Fruit fly (Drosophila melanogaster) S2 (cell line): ENCODE results near the gene CG3739.

Experiments used
- CG8478 ChIP-seq: fragments of >200 bp; optimal IDR thresholded peaks from 2 replicates; lab custom pipeline; 2018
- CTCF ChIP-seq, 2 experiments: fragments of >200 bp; optimal IDR thresholded peaks; 2 replicates each; lab custom pipeline; 2018

CG3739 gene

DNA sequence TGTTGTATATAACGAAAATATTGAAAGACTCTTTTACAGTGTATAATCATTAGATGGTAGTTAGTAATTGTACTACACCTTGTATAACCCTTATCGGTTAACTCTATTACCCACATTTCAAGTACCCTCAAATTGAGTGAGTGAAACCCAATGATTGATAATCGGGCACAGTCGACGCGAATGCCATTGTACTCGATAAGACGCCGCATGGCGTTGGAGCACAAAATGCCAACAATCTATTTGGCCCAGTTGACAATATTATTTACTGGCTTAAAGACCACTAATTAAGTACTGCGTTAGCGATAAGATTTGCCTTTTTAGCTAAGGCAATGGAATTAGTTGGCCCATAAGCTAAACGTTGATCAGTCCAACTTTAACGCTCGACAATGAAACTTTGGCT lies 5.6 kb upstream of the CG3739 start, which contains the start of gene CG3734:
CG3734 (plus strand) TSS at position 254 of the 400 bp plus-strand sequence.
- TF ChIP-seq CTCF (optimal IDR thresholded peaks at IDR 0.05; lab: Kevin White, UChicago), result no peak
- TF ChIP-seq CG8478 (lab: Kevin White, UChicago), result no peak

DNA sequence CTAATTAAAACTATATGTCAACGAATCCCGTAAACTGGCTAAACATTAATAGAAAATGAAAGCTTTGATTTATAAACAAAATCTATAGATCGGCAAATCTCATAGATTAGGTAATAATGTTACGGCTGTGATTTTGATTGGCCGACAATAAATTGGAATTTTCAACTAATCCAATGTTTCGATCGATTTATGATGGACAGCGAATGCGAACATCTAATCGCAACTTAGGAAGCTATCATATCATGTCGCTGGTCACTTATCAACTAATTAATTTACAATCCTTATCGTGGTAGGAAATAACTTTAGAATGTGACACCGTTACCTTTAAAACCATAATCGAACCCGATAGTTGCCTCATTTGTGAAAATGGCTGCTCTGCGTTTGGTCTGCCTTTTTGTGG lies 3.2 kb upstream of the CG3739 start, which contains the start of gene CG18493:
CG18493 (plus strand) TSS at position 352 of the 400 bp plus-strand sequence.
- TF ChIP-seq CTCF (optimal IDR thresholded peaks at IDR 0.05; lab: Kevin White, UChicago) (no peak), CG8478 (lab: Kevin White, UChicago) (no peak)

DNA sequence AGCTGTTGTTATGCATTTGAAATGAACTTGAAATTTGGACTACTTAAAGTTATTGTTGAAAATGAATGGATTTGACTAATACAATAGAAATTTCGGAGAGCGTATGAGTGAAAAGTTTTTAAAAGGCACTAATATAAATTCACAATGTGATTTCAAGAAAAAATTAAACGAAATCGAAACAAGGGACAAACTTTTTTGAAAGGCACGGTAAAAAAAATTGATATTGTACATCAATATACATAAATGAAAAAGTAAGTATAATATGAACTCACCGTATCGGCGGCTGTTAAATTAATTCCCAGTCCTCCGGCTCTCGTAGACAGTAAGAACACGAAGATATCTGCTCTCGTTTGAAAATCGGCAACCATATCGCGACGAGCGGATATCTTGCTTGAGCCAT lies 5.3 kb downstream of the CG3739 start, which contains the start of gene CG31244:
CG31244 (minus strand) TSS at position 101 of the 400 bp plus-strand sequence.
- TF ChIP-seq CTCF (optimal IDR thresholded peaks at IDR 0.05; lab: Kevin White, UChicago) (no peak), CG8478 (lab: Kevin White, UChicago) (no peak)

DNA sequence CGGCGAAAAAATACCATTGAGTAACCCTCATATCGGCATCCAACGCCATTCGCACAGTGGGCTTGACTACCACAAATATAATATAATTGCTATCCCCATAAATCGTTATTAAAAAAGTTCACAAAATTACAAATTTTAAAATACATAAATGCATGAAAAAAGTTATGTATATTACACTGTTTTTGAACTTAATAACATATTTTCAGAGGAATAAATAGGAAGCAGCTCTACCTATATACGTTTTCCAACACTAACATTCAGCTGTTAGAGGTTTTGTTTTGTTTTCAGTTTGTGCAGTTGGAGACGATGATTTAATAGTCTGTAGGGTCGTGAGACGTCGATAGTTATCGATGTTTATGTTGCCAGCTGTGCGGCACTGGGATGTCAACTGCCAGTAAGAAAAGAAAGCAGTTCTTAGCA lies 9.9 kb downstream of the CG3739 start, which contains the start of the genes Ino80 and Aptx:
Ino80 (minus strand) TSS at position 58 of the 420 bp plus-strand sequence.
Aptx (plus strand) TSS at position 360 of the 420 bp plus-strand sequence.
- TF ChIP-seq CG8478 (lab: Kevin White, UChicago) (no peak), CTCF (optimal IDR thresholded peaks at IDR 0.05; lab: Kevin White, UChicago) (no peak)

DNA sequence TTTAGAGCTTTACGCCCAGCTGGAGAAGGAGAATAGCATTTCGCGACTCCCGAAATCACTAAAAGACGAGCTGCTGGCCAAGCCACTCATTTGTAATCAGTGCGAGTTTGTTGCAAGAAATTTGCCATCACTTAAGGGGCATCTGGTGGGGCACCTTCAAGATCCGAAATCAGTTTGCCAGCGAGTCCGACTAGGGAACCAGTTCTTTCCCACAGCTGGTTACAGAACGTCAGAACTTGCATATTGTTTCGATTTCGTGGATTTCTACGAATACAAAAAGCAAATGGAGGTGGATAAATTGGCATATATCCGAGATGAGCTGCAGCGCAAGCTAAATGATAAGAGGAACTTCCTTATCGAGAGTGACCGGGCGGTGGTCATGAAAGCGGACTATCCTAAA lies 11.1 kb downstream of the CG3739 start:
- TF ChIP-seq CG8478 (lab: Kevin White, UChicago) (no peak), CTCF (optimal IDR thresholded peaks at IDR 0.05; lab: Kevin White, UChicago) (no peak)

DNA sequence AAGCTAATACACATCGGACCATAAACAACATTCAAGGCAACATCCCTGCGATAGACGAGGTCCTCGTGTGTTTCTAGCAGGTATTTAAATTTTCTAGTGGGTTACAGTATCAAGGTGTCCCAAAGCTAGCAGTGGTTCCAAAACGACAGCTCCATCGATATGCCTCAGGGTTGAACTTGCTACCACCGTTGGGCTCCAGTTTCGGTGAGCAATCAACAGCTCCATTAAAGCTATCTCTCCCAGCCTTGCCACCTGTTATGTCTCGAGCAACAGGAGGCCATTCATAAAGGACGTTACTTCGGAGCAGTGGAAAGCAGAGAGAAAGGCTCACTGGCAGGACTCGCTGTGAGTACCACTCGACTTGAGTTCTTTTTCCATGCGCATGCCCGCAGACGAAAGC lies 13.7 kb downstream of the CG3739 start:
- TF ChIP-seq CG8478 (lab: Kevin White, UChicago) (no peak), CTCF (optimal IDR thresholded peaks at IDR 0.05; lab: Kevin White, UChicago) (no peak)

DNA sequence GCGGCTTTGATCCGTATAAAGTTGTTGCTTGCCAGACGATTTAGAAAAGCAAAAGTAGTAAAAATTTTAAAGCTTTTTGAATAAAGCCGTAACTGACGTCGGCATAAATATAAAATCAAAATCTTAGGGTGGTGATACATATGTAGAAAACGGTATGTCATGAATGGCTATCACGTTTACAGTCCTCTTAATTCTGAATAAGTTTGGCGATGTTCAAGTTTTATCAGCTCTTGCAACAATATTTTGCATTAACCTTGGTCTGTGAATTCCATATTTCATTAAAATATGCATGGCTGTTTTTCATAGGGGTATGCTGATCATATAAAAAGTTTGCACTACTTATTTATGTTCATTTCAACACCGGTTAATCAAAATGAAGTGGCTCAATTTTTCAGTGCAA lies 15.4 kb downstream of the CG3739 start, which contains the start of gene CG11626:
CG11626 (plus strand) TSS at position 301 of the 400 bp plus-strand sequence.
- TF ChIP-seq CTCF (optimal IDR thresholded peaks at IDR 0.05; lab: Kevin White, UChicago) (no peak), CG8478 (lab: Kevin White, UChicago) (no peak)

DNA sequence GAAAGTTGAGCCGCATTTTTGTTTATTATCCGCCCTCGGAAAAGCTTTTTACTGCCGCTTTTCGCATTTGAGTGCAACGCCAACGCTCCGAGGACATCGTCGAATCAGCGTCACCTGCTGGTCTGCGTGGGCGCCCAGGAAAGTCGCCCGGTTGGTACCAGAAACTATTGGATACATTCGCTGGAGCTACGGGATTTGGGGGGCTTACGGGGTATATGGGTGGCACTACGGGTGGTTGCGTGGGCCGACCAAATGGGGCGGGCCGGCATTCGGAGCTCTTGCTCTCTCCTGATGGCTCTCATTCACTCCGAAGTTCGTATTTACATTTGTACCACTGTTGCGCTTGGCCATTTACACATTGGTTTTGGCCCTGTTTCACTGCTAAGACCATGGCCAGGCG lies 18.2 kb downstream of the CG3739 start:
- TF ChIP-seq CTCF (optimal IDR thresholded peaks at IDR 0.05; lab: Kevin White, UChicago) (no peak), CG8478 (lab: Kevin White, UChicago) (no peak)

DNA sequence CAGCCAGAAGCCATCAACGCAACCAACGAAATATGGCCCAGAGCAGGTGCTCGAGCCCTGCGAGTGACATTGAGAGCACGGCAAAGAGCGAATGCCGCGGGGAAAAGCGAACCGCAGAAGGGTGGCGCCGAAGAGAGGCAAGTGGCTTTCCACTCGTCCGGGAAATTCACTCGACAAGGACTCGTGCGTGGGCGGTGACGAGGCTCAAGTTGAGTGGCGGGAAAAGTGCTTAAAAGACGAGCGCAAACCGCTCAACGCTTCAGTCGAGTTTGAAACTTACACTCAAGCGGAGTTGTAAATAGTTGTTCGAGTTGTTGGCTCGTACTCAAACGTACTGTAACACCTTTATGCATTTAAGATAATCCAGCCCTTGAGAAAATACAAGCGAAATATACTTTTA lies 19.3 kb downstream of the CG3739 start, which contains the start of gene CG31221:
CG31221 (plus strand) TSS at position 256 of the 400 bp plus-strand sequence.
- TF ChIP-seq CTCF (optimal IDR thresholded peaks at IDR 0.05; lab: Kevin White, UChicago), result no peak
- TF ChIP-seq CG8478 (lab: Kevin White, UChicago), result no peak

DNA sequence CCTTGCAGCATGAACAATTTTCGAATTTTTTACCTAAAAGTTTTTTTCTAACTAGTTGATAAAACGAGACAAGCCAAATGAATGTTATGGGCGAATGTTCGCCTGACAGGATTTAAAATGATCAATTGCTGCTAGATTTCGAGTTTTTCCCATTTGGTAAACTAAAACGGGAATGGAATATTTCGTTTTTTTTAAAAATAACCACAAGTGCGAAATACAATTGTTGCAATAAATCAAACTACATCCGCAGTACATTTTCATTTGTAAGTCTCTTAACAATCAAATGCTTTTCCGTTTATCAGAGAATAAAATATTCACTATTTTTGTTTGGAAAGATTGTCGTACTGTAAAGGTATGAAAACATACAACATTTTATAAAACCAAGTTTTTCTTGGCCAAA lies 31.9 kb downstream of the CG3739 start, which contains the start of gene CG3517:
CG3517 (minus strand) TSS at position 101 of the 400 bp plus-strand sequence.
- no peak for TF ChIP-seq CG8478 (lab: Kevin White, UChicago)
- TF ChIP-seq CTCF (optimal IDR thresholded peaks at IDR 0.05; lab: Kevin White, UChicago), result no peak
